Fruit fly (Drosophila melanogaster): ENCODE results near the gene RpS14b.

Gene RpS14b

dm6 chrX:7955890-7956289 lies 21.2 kb downstream of the RpS14b start, which contains the start of the genes CG15332 and CG15330:
TSS of gene CG15332 (minus strand) at chrX:7955990.
TSS of gene CG15330 (plus strand) at chrX:7956064.
- TF ChIP-seq insv (GFP tag; optimal IDR thresholded peaks at IDR 0.05) (no peak), onecut (GFP tag; IDR thresholded peaks at IDR 0.05) (no peak), z (GFP tag; IDR thresholded peaks at IDR 0.05) (no peak), CG11504 (tag; optimal IDR thresholded peaks at IDR 0.05) (no peak), gro (GFP tag; optimal IDR thresholded peaks at IDR 0.05) (no peak), btn (GFP tag; optimal IDR thresholded peaks at IDR 0.05) (no peak), CG7372 (GFP tag; IDR thresholded peaks at IDR 0.05) (no peak), CG10565 (GFP tag; optimal IDR thresholded peaks at IDR 0.05) (no peak), bigmax (GFP tag; optimal IDR thresholded peaks at IDR 0.05) (no peak), disco-r (GFP tag; optimal IDR thresholded peaks at IDR 0.05) (no peak), Spps (tag; optimal IDR thresholded peaks at IDR 0.05) (no peak), grau (tag; optimal IDR thresholded peaks at IDR 0.05) (no peak), Oli (tag; optimal IDR thresholded peaks at IDR 0.05) (no peak), CG2889 (GFP tag; IDR thresholded peaks at IDR 0.05) (no peak), knrl (GFP tag; IDR thresholded peaks at IDR 0.05; ENCODE audit: partially characterized antibody) (no peak)

- TF ChIP-seq CrebB (tag; optimal IDR thresholded peaks at IDR 0.05) (no peak), CG6689 (GFP tag; IDR thresholded peaks at IDR 0.05) (no peak), Trl (optimal IDR thresholded peaks at IDR 0.05) (peak; percentile 35 to 50), Trl (GFP tag; optimal IDR thresholded peaks at IDR 0.05) (no peak), sug (tag; optimal IDR thresholded peaks at IDR 0.05) (no peak), tx (GFP tag; optimal IDR thresholded peaks at IDR 0.05) (no peak), kah (GFP tag; optimal IDR thresholded peaks at IDR 0.05) (peak; percentile 98), sqz (GFP tag; optimal IDR thresholded peaks at IDR 0.05) (peak; percentile 85), ci (GFP tag; IDR thresholded peaks at IDR 0.05) (peak; percentile 60; the same call in 1 of the 3 replicates), zen (tag; optimal IDR thresholded peaks at IDR 0.05) (peak; percentile 14), tna (GFP tag; IDR thresholded peaks at IDR 0.05; ENCODE audit: partially characterized antibody) (0 out of 2 replicates have a peak, but pooled peaks have one; percentile 13), cwo (GFP tag; optimal IDR thresholded peaks at IDR 0.05) (peak; percentile 28), ara (GFP tag; IDR thresholded peaks at IDR 0.05) (no peak), nom (GFP tag; optimal IDR thresholded peaks at IDR 0.05) (peak; percentile 29), Max (GFP tag; optimal IDR thresholded peaks at IDR 0.05) (peak; percentile 56), Mes4 (GFP tag; optimal IDR thresholded peaks at IDR 0.05) (no peak), Sry-β (GFP tag; optimal IDR thresholded peaks at IDR 0.05) (no peak), CG10431 (GFP tag; optimal IDR thresholded peaks at IDR 0.05) (no peak), Adf1 (GFP tag; IDR thresholded peaks at IDR 0.05) (no peak), ro (GFP tag; IDR thresholded peaks at IDR 0.05) (no peak), CG10543 (GFP tag; optimal IDR thresholded peaks at IDR 0.05) (no peak), chinmo (GFP tag; IDR thresholded peaks at IDR 0.05; ENCODE audit: partially characterized antibody) (0 out of 4 replicates have a peak, but pooled peaks have one; percentile 68), Elba2 (GFP tag; optimal IDR thresholded peaks at IDR 0.05) (no peak), CG32772 (GFP tag; IDR thresholded peaks at IDR 0.05) (0 out of 2 replicates have a peak, but pooled peaks have one; percentile 34), CG10321 (GFP tag; IDR thresholded peaks at IDR 0.05) (peak; percentile 68), CG34422 (GFP tag; IDR thresholded peaks at IDR 0.05) (peak; percentile 63; the same call in 1 of the 3 replicates), bbx (GFP tag; IDR thresholded peaks at IDR 0.05; ENCODE audit: partially characterized antibody) (no peak), Fer2 (tag; optimal IDR thresholded peaks at IDR 0.05) (no peak), gfzf (GFP tag; optimal IDR thresholded peaks at IDR 0.05) (peak; percentile 61), cg (GFP tag; optimal IDR thresholded peaks at IDR 0.05) (peak; percentile 77), Asciz (GFP tag; optimal IDR thresholded peaks at IDR 0.05) (no peak), nerfin-1 (tag; optimal IDR thresholded peaks at IDR 0.05) (peak; percentile 74), CG32767 (GFP tag; IDR thresholded peaks at IDR 0.05) (0 out of 2 replicates have a peak, but pooled peaks have one; percentile 15), CG31224 (GFP tag; IDR thresholded peaks at IDR 0.05) (no peak), YL-1 (GFP tag; optimal IDR thresholded peaks at IDR 0.05) (peak; percentile 2)
Measured at dm6 chrX:7959025-7959424, 24.3 kb downstream of the RpS14b start.
